Worm (Caenorhabditis elegans): ENCODE results near the gene col-120.

DNA sequence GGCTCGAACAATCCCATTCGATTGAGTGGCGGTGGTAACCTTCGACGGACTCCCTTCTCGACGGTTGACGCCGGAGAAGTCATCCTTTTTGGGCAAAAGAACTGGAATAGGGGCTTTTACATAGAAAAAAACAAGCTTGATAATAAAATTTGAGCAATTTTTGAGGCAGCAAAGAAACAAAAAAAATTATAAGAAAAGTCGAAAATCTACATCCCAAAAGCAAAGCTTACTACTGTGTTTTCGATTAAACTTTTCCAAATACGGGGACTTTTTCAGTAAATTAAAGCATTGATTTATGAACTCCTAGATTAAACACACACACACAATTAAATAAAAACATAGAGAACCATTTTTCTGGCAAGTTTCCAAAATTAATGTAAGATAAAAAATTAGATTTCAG is 5.6 kb downstream of the col-120 start, which contains the start of gene Y11D7A.9:
- TF ChIP-seq hnd-1 (tag; optimal IDR thresholded peaks at IDR 0.05) (no peak), tbx-11 (GFP tag; IDR thresholded peaks at IDR 0.05) (no peak), hmbx-1 (tag; optimal IDR thresholded peaks at IDR 0.05) (no peak), ama-1 (optimal IDR thresholded peaks at IDR 0.05) (no peak), tbx-37 (GFP tag; conservative IDR thresholded peaks at IDR 0.05) (no peak), flt-1 (GFP tag; IDR thresholded peaks at IDR 0.05) (no peak), ets-7 (tag; optimal IDR thresholded peaks at IDR 0.05) (no peak), hmg-4 (GFP tag; optimal IDR thresholded peaks at IDR 0.05) (no peak), aly-1 (tag; optimal IDR thresholded peaks at IDR 0.05) (no peak), tra-4 (tag; optimal IDR thresholded peaks at IDR 0.05) (no peak), ceh-36 (tag; optimal IDR thresholded peaks at IDR 0.05) (no peak), pes-1 (GFP tag; IDR thresholded peaks at IDR 0.05) (no peak)
